Fruit fly (Drosophila melanogaster) whole organism, embryonic: ENCODE data around the gene SK.

Source experiments
- Abd-B ChIP-seq: fragments of 200-800 bp; sonication (Bioruptor generic); optimal IDR thresholded peaks from 2 replicates; lab custom pipeline; 2018; ENCODE audit warnings: missing biosample characterization, mild to moderate bottlenecking, missing genetic modification characterization, moderate library complexity
- Blimp-1 ChIP-seq: fragments of 200-800 bp; sonication (Bioruptor generic); optimal IDR thresholded peaks from 3 replicates; lab custom pipeline; 2018; ENCODE audit warnings: missing biosample characterization, missing genetic modification characterization, mild to moderate bottlenecking, moderate library complexity, missing genetic modification reagents
- CG1024 ChIP-seq: fragments of 200-800 bp; sonication (Bioruptor generic); IDR thresholded peaks from 2 replicates; pipeline ENCODE4 v1.3.6; 2022; ENCODE audit warnings: missing biosample characterization, missing genetic modification characterization
- CG11695 ChIP-seq: fragments of 200-800 bp; sonication (Bioruptor generic); IDR thresholded peaks from 3 replicates; pipeline ENCODE4 v1.3.6; 2022; ENCODE audit warnings: missing biosample characterization, missing genetic modification characterization
- CG12219 ChIP-seq: fragments of 200-800 bp; sonication (Bioruptor generic); optimal IDR thresholded peaks from 3 replicates; lab custom pipeline; 2018; ENCODE audit warnings: missing biosample characterization, mild to moderate bottlenecking, missing genetic modification characterization
- CG12659 ChIP-seq: fragments of 200-800 bp; sonication (Bioruptor generic); optimal IDR thresholded peaks from 3 replicates; lab custom pipeline; 2017; ENCODE audit warnings: mild to moderate bottlenecking, missing biosample characterization, missing genetic modification reagents, missing genetic modification characterization
- CG14710 ChIP-seq: fragments of 200-800 bp; sonication (Bioruptor generic); optimal IDR thresholded peaks from 3 replicates; lab custom pipeline; 2019; ENCODE audit warnings: missing biosample characterization, mild to moderate bottlenecking, missing genetic modification characterization, moderate library complexity
- CG17361 ChIP-seq: fragments of 200-800 bp; sonication (Bioruptor generic); IDR thresholded peaks from 3 replicates; pipeline ENCODE4 v1.3.6; 2022; ENCODE audit warnings: missing biosample characterization, missing genetic modification characterization
- CG18262 ChIP-seq: fragments of 200-800 bp; optimal IDR thresholded peaks from 3 replicates; lab custom pipeline; 2019; ENCODE audit warnings: missing biosample characterization, mild to moderate bottlenecking, missing genetic modification characterization, moderate library complexity
- CG2712 ChIP-seq: fragments of 200-800 bp; optimal IDR thresholded peaks from 3 replicates; lab custom pipeline; 2019; ENCODE audit warnings: missing biosample characterization, mild to moderate bottlenecking, missing genetic modification characterization, moderate library complexity
- CG3163 ChIP-seq: fragments of 200-800 bp; sonication (Bioruptor generic); optimal IDR thresholded peaks from 3 replicates; lab custom pipeline; 2016; ENCODE audit warnings: missing biosample characterization, missing genetic modification characterization
- CG32772 ChIP-seq: fragments of 200-800 bp; sonication (Bioruptor generic); IDR thresholded peaks from 2 replicates; pipeline ENCODE4 v1.3.6; 2022; ENCODE audit warnings: missing biosample characterization, missing genetic modification characterization
- CG6254 ChIP-seq: fragments of 200-800 bp; sonication (Bioruptor generic); optimal IDR thresholded peaks from 3 replicates; lab custom pipeline; 2017; ENCODE audit warnings: mild to moderate bottlenecking, missing biosample characterization, missing genetic modification reagents, missing genetic modification characterization
- CG8089 ChIP-seq: fragments of 200-800 bp; sonication (Bioruptor generic); optimal IDR thresholded peaks from 3 replicates; lab custom pipeline; 2016; ENCODE audit warnings: missing biosample characterization, missing genetic modification characterization
- CG9215 ChIP-seq: fragments of 200-800 bp; sonication (Bioruptor generic); IDR thresholded peaks from 2 replicates; pipeline ENCODE4 v1.3.6; 2022; ENCODE audit warnings: missing biosample characterization, missing genetic modification characterization
- CG9797 ChIP-seq: fragments of 200-800 bp; sonication (Bioruptor generic); optimal IDR thresholded peaks from 3 replicates; lab custom pipeline; 2018; ENCODE audit warnings: missing biosample characterization, mild to moderate bottlenecking, missing genetic modification characterization
- CG9876 ChIP-seq: fragments of 200-800 bp; sonication (Bioruptor generic); optimal IDR thresholded peaks from 2 replicates; lab custom pipeline; 2016; ENCODE audit warnings: missing biosample characterization, missing genetic modification characterization
- CHES-1-like ChIP-seq: fragments of 200-800 bp; sonication (Bioruptor generic); optimal IDR thresholded peaks from 2 replicates; lab custom pipeline; 2016; ENCODE audit warnings: missing biosample characterization, missing genetic modification characterization
- Dbx ChIP-seq: fragments of 200-800 bp; sonication (Bioruptor generic); IDR thresholded peaks from 3 replicates; pipeline ENCODE4 v1.3.6; 2022; ENCODE audit warnings: missing biosample characterization, missing genetic modification characterization
- Fer3 ChIP-seq: fragments of 200-800 bp; sonication (Bioruptor generic); optimal IDR thresholded peaks from 2 replicates; lab custom pipeline; 2018; ENCODE audit warnings: missing biosample characterization, mild to moderate bottlenecking, missing genetic modification characterization, moderate library complexity
- HmgD ChIP-seq: fragments of 200-800 bp; sonication (Bioruptor generic); optimal IDR thresholded peaks from 3 replicates; lab custom pipeline; 2016; ENCODE audit warnings: missing biosample characterization, missing genetic modification characterization
- Jarid2 ChIP-seq: fragments of 200-800 bp; sonication (Bioruptor generic); optimal IDR thresholded peaks from 3 replicates; lab custom pipeline; 2017; ENCODE audit warnings: mild to moderate bottlenecking, missing biosample characterization, missing genetic modification reagents, missing genetic modification characterization
- PHDP ChIP-seq: fragments of 200-800 bp; sonication (Bioruptor generic); optimal IDR thresholded peaks from 3 replicates; lab custom pipeline; 2018; ENCODE audit warnings: missing biosample characterization, mild to moderate bottlenecking, missing genetic modification characterization, moderate library complexity
- Sox102F ChIP-seq: fragments of 200-800 bp; sonication (Bioruptor generic); optimal IDR thresholded peaks from 2 replicates; lab custom pipeline; 2018; ENCODE audit warnings: missing biosample characterization, mild to moderate bottlenecking, missing genetic modification characterization, moderate library complexity
- Sry-β ChIP-seq: fragments of 200-800 bp; sonication (Bioruptor generic); optimal IDR thresholded peaks from 2 replicates; lab custom pipeline; 2018; ENCODE audit warnings: missing biosample characterization, mild to moderate bottlenecking, missing genetic modification characterization, moderate library complexity
- Tbp ChIP-seq: fragments of >200 bp; optimal IDR thresholded peaks from 2 replicates; lab custom pipeline; 2018; ENCODE audit warnings: missing biosample characterization, missing genetic modification characterization
- ab ChIP-seq: fragments of 200-800 bp; sonication (Bioruptor generic); optimal IDR thresholded peaks from 2 replicates; lab custom pipeline; 2016; ENCODE audit warnings: missing biosample characterization, missing genetic modification characterization
- abd-A ChIP-seq: fragments of 200-800 bp; sonication (Bioruptor generic); optimal IDR thresholded peaks from 3 replicates; lab custom pipeline; 2019; ENCODE audit warnings: missing biosample characterization, mild to moderate bottlenecking, missing genetic modification characterization, moderate library complexity
- ac ChIP-seq: fragments of 200-800 bp; sonication (Bioruptor generic); optimal IDR thresholded peaks from 3 replicates; lab custom pipeline; 2017; ENCODE audit warnings: missing biosample characterization, mild to moderate bottlenecking, missing genetic modification characterization
- cato ChIP-seq: fragments of 200-800 bp; sonication (Bioruptor generic); optimal IDR thresholded peaks from 2 replicates; lab custom pipeline; 2016; ENCODE audit warnings: missing biosample characterization, missing genetic modification characterization, borderline replicate concordance
- crol ChIP-seq: fragments of 200-800 bp; sonication (Bioruptor generic); IDR thresholded peaks from 2 replicates; pipeline ENCODE4 v1.3.6; 2022; ENCODE audit warnings: missing biosample characterization, missing genetic modification characterization
- dimm ChIP-seq: fragments of 200-800 bp; sonication (Bioruptor generic); IDR thresholded peaks from 2 replicates; pipeline ENCODE4 v1.3.6; 2022; ENCODE audit warnings: missing biosample characterization, missing genetic modification characterization
- dysf ChIP-seq: fragments of 200-800 bp; sonication (Bioruptor generic); IDR thresholded peaks from 3 replicates; pipeline ENCODE4 v1.3.6; 2022; ENCODE audit warnings: missing biosample characterization, missing genetic modification characterization
- ewg ChIP-seq: fragments of 200-800 bp; sonication (Bioruptor generic); optimal IDR thresholded peaks from 3 replicates; lab custom pipeline; 2017; ENCODE audit warnings: mild to moderate bottlenecking, missing biosample characterization, missing genetic modification reagents, missing genetic modification characterization
- exex ChIP-seq: fragments of 200-800 bp; sonication (Bioruptor generic); optimal IDR thresholded peaks from 4 replicates; lab custom pipeline; 2018; ENCODE audit warnings: missing biosample characterization, mild to moderate bottlenecking, missing genetic modification characterization, moderate library complexity
- ftz-f1 ChIP-seq: fragments of 200-800 bp; sonication (Bioruptor generic); optimal IDR thresholded peaks from 2 replicates; lab custom pipeline; 2016; ENCODE audit warnings: missing biosample characterization, missing genetic modification characterization
- gfzf ChIP-seq: fragments of 200-800 bp; sonication (Bioruptor generic); optimal IDR thresholded peaks from 2 replicates; lab custom pipeline; 2016; ENCODE audit warnings: missing biosample characterization, mild to moderate bottlenecking, missing genetic modification characterization, moderate library complexity
- jigr1 ChIP-seq: fragments of 200-800 bp; sonication (Bioruptor generic); IDR thresholded peaks from 3 replicates; pipeline ENCODE4 v1.3.6; 2022; ENCODE audit warnings: missing biosample characterization, missing genetic modification characterization
- jing ChIP-seq: fragments of 200-800 bp; sonication (Bioruptor generic); optimal IDR thresholded peaks from 2 replicates; lab custom pipeline; 2018; ENCODE audit warnings: missing biosample characterization, mild to moderate bottlenecking, missing genetic modification characterization
- mld ChIP-seq: fragments of 200-800 bp; sonication (Bioruptor generic); IDR thresholded peaks from 3 replicates; pipeline ENCODE4 v1.3.6; 2022; ENCODE audit warnings: missing biosample characterization, missing genetic modification characterization; ENCODE audit not compliant: partially characterized antibody
- pb ChIP-seq: fragments of 200-800 bp; sonication (Bioruptor generic); optimal IDR thresholded peaks from 3 replicates; lab custom pipeline; 2016; ENCODE audit warnings: missing biosample characterization, missing genetic modification characterization
- rib ChIP-seq: fragments of 200-800 bp; sonication (Bioruptor generic); IDR thresholded peaks from 2 replicates; pipeline ENCODE4 v1.3.6; 2022; ENCODE audit warnings: missing biosample characterization, missing genetic modification characterization
- row ChIP-seq: fragments of 200-800 bp; sonication (Bioruptor generic); IDR thresholded peaks from 3 replicates; pipeline ENCODE4 v1.3.6; 2022; ENCODE audit warnings: missing biosample characterization, missing genetic modification characterization
- sc ChIP-seq, 3 experiments: fragments of >200 bp in 2 of 3; fragments of 200-800 bp in 1 of 3; sonication (Bioruptor generic) in 1 of 3; optimal IDR thresholded peaks; 2 replicates in 2 of 3; 3 replicates in 1 of 3; lab custom pipeline; 2017; ENCODE audit warnings: mild to moderate bottlenecking in 1 of 3, missing biosample characterization in 1 of 3, missing genetic modification characterization in 1 of 3, missing genetic modification reagents in 1 of 3
- schlank ChIP-seq: fragments of 200-800 bp; sonication (Bioruptor generic); optimal IDR thresholded peaks from 2 replicates; lab custom pipeline; 2018; ENCODE audit warnings: missing biosample characterization, mild to moderate bottlenecking, missing genetic modification characterization
- sens ChIP-seq: fragments of 200-800 bp; sonication (Bioruptor generic); peaks from one replicate; lab custom pipeline; 2016; ENCODE audit warnings: missing biosample characterization, missing genetic modification characterization
- slp2 ChIP-seq: fragments of 200-800 bp; sonication (Bioruptor generic); optimal IDR thresholded peaks from 2 replicates; lab custom pipeline; 2016; ENCODE audit warnings: missing biosample characterization, missing genetic modification characterization
- sqz ChIP-seq: fragments of 200-800 bp; sonication (Bioruptor generic); optimal IDR thresholded peaks from 3 replicates; lab custom pipeline; 2018; ENCODE audit warnings: missing biosample characterization, mild to moderate bottlenecking, missing genetic modification characterization
- sr ChIP-seq: fragments of 200-800 bp; sonication (Bioruptor generic); IDR thresholded peaks from 3 replicates; pipeline ENCODE4 v1.3.6; 2022; ENCODE audit warnings: missing biosample characterization, missing genetic modification characterization
- tio ChIP-seq: fragments of 200-800 bp; sonication (Bioruptor generic); optimal IDR thresholded peaks from 2 replicates; lab custom pipeline; 2017; ENCODE audit warnings: missing biosample characterization, missing genetic modification characterization, inconsistent platforms

SK gene

DNA sequence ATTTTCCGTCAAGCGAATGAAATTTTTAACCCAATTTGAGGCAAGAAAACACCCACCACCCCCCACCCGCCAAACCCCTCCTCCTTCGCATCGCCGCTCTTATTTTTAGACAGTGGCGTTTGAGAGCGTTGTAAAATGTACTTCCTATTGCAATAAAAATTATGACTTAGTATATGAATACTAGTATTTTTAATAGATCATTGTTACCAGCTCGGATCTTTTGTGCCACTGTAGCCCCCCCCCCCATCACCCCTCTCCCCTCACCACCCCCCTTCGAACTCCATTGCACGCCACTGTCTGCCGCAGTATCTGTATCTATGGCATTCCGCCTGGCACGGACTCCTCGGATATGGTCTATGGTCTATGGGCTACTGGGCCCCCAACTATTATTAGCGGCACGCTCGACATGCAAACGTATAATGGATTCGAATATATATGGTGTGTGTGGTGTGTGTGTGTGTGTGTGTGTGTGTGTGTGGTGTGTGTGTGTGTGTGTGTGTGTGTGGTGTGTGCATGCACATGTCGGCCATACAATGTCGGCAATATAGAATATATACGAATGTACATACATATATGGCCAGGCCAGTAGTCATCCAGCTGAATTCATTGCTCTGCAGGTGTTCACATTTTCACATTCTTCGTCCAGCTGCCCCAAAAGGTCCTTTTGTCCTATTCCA lies 10.0 kb downstream of the SK start (continued):
- TF ChIP-seq tio (no peak), CG6254 (GFP tag; lab: Kevin White, UChicago) (no peak), CG14710 (tag; lab: Kevin White, UChicago) (no peak), Sry-β (no peak), Abd-B (GFP tag; lab: Kevin White, UChicago) (no peak), CG32772 (GFP tag; lab: Robert Waterston, UW) (no peak), slp2 (GFP tag; lab: Kevin White, UChicago) (no peak), CG9797 (GFP tag; lab: Kevin White, UChicago) (no peak), CG9876 (no peak), Sox102F (GFP tag; lab: Kevin White, UChicago) (peak; percentile 63), CG17361 (GFP tag; lab: Robert Waterston, UW) (no peak), Dbx (GFP tag; lab: Robert Waterston, UW) (no peak), sc (optimal IDR thresholded peaks at IDR 0.05; lab: Kevin White, UChicago) (no peak), sc (GFP tag; optimal IDR thresholded peaks at IDR 0.05; lab: Kevin White, UChicago) (no peak), Blimp-1 (GFP tag; lab: Kevin White, UChicago) (peak; percentile 48), CG2712 (tag; lab: Kevin White, UChicago) (no peak), sqz (GFP tag; lab: Kevin White, UChicago) (no peak), crol (GFP tag; lab: Robert Waterston, UW) (peak; percentile 50; the same call in 1 of the 2 replicates), HmgD (GFP tag; lab: Kevin White, UChicago) (no peak), Jarid2 (GFP tag; lab: Kevin White, UChicago) (no peak), row (peak; percentile 40), sr (GFP tag; lab: Robert Waterston, UW) (no peak), jigr1 (GFP tag; lab: Robert Waterston, UW) (no peak), exex (tag; lab: Kevin White, UChicago) (no peak), sens (GFP tag; lab: Kevin White, UChicago) (no peak), ftz-f1 (GFP tag; lab: Kevin White, UChicago) (no peak), PHDP (tag; lab: Kevin White, UChicago) (no peak), ewg (GFP tag; lab: Kevin White, UChicago) (peak; percentile 13), CG1024 (GFP tag; lab: Robert Waterston, UW) (no peak), abd-A (tag; lab: Kevin White, UChicago) (no peak), mld (no peak), jing (GFP tag; lab: Kevin White, UChicago) (no peak), CG12219 (GFP tag; lab: Kevin White, UChicago) (no peak), schlank (tag; lab: Kevin White, UChicago) (no peak), rib (no peak), cato (no peak), CG9215 (GFP tag; lab: Robert Waterston, UW) (0 out of 2 replicates have a peak, but pooled peaks have one; percentile 15), CG18262 (tag; lab: Kevin White, UChicago) (no peak), pb (GFP tag; lab: Kevin White, UChicago) (no peak), CHES-1-like (GFP tag; lab: Kevin White, UChicago) (no peak), ab (GFP tag; lab: Kevin White, UChicago) (no peak), CG8089 (GFP tag; lab: Kevin White, UChicago) (no peak), CG3163 (GFP tag; lab: Kevin White, UChicago) (no peak), CG12659 (GFP tag; lab: Kevin White, UChicago) (no peak), dysf (GFP tag; lab: Robert Waterston, UW) (peak; percentile 33; the same call in 1 of the 3 replicates), ac (GFP tag; lab: Kevin White, UChicago) (no peak), Fer3 (tag; lab: Kevin White, UChicago) (no peak), Tbp (GFP tag; lab: Kevin White, UChicago) (no peak), dimm (GFP tag; lab: Robert Waterston, UW) (no peak), gfzf (GFP tag; lab: Kevin White, UChicago) (no peak), CG11695 (no peak)
